Worm (Caenorhabditis elegans) whole organism, L1 larva: Measurements from ENCODE around the gene hmg-12.

Source experiments
- fkh-10 ChIP-seq: sonication (generic microtip); optimal IDR thresholded peaks from 2 replicates; lab custom pipeline; 2017; ENCODE audit warnings: missing biosample characterization, missing genetic modification reagents, missing genetic modification characterization
- nhr-237 ChIP-seq: fragments of 150-350 bp; optimal IDR thresholded peaks from 2 replicates; lab custom pipeline; 2014; ENCODE audit warnings: missing biosample characterization, missing genetic modification characterization
- pqm-1 ChIP-seq: sonication (generic microtip); optimal IDR thresholded peaks from 3 replicates; lab custom pipeline; 2017; ENCODE audit warnings: missing biosample characterization, missing genetic modification characterization
- tbx-2 ChIP-seq: sonication (generic microtip); optimal IDR thresholded peaks from 2 replicates; lab custom pipeline; 2016; ENCODE audit warnings: missing genetic modification characterization, missing compliant biosample characterization
- zag-1 ChIP-seq: fragments of 150-350 bp; optimal IDR thresholded peaks from 2 replicates; lab custom pipeline; 2014; ENCODE audit warnings: missing biosample characterization, missing genetic modification characterization

- TF ChIP-seq tbx-2 (tag; lab: Kevin White, UChicago) (no peak), pqm-1 (tag; lab: Kevin White, UChicago) (no peak), fkh-10 (GFP tag; lab: Kevin White, UChicago) (no peak), nhr-237 (tag; lab: Kevin White, UChicago) (no peak), zag-1 (tag; lab: Kevin White, UChicago) (no peak)
Measured at ce11 chrII:11879784-11880183, 36.5 kb upstream of the hmg-12 start.
